Fruit fly (Drosophila melanogaster): ENCODE measurements around the gene Wdr37.

DNA sequence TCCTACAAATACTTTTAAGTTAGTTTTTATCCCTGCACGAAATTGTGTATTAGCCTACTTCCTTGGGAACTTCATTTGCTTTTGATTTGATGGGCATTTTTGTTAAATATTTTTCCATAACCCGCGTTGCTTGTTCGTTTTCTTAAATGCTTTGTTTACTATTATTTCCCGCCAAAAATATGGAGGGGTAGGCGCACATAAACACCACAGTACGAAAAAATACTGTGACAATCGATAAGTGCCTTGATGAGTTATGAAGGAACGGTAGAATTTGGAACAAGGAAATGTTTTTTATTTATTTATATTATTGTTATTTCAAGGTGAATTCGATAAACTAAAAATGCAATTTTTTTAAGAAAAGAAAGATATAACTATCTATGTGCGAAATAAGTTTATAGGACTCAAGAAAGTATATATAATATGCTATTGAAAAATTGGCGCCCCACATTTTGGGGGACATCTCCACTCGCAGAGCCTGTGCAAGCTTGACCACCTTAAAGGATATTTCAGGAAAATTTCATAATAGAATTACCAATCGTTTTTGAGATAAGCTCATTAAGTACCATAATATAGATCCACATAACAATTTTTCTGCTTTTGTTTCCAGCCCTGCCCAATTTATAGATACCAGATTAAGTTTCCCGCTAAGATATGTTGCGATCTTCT lies 36.4 kb downstream of the Wdr37 start, which contains the start of the genes WRNexo and Nup43:
- peak; percentile 53 for TF ChIP-seq esn (GFP tag; optimal IDR thresholded peaks at IDR 0.05)
- no peak for TF ChIP-seq fd85E (GFP tag; optimal IDR thresholded peaks at IDR 0.05)
- peak; percentile 33 for TF ChIP-seq Ets21C (GFP tag; optimal IDR thresholded peaks at IDR 0.05)
- peak; percentile 52 for TF ChIP-seq pdm3 (GFP tag; optimal IDR thresholded peaks at IDR 0.05)
- peak; percentile 26 for TF ChIP-seq Sox15 (GFP tag; optimal IDR thresholded peaks at IDR 0.05)
- no peak for TF ChIP-seq Lpt (GFP tag; optimal IDR thresholded peaks at IDR 0.05)
- TF ChIP-seq Hr4 (GFP tag; optimal IDR thresholded peaks at IDR 0.05): peak; percentile 56

Measured in whole organism, prepupa.